Worm (Caenorhabditis elegans) whole organism, L1 larva: Measurements from ENCODE around the gene C09B8.3.

ENCODE experiments used
- Y116A8C.19 ChIP-seq: sonication (generic microtip); optimal IDR thresholded peaks from 2 replicates; lab custom pipeline; 2016; ENCODE audit warnings: missing compliant biosample characterization, missing genetic modification characterization, borderline replicate concordance
- aha-1 ChIP-seq: fragments of 150-350 bp; optimal IDR thresholded peaks from 2 replicates; lab custom pipeline; 2014; ENCODE audit warnings: missing biosample characterization, missing genetic modification characterization
- alr-1 ChIP-seq: fragments of 200-800 bp; sonication (Bioruptor generic); optimal IDR thresholded peaks from 2 replicates; lab custom pipeline; 2018; ENCODE audit warnings: borderline replicate concordance, mild to moderate bottlenecking, missing genetic modification characterization, missing compliant biosample characterization
- blmp-1 ChIP-seq: fragments of 150-350 bp; optimal IDR thresholded peaks from 2 replicates; lab custom pipeline; 2014; ENCODE audit warnings: missing biosample characterization, missing genetic modification characterization
- ceh-63 ChIP-seq: fragments of 200-800 bp; sonication (Bioruptor generic); optimal IDR thresholded peaks from 2 replicates; lab custom pipeline; 2018; ENCODE audit warnings: mild to moderate bottlenecking, missing genetic modification characterization, missing compliant biosample characterization
- ceh-8 ChIP-seq: fragments of 200-800 bp; sonication (Bioruptor generic); optimal IDR thresholded peaks from 2 replicates; lab custom pipeline; 2018; ENCODE audit warnings: mild to moderate bottlenecking, missing genetic modification characterization, moderate library complexity, missing compliant biosample characterization
- ceh-90 ChIP-seq: sonication (generic microtip); optimal IDR thresholded peaks from 2 replicates; lab custom pipeline; 2016; ENCODE audit warnings: missing genetic modification characterization, missing compliant biosample characterization
- dsc-1 ChIP-seq: sonication (generic microtip); optimal IDR thresholded peaks from 2 replicates; lab custom pipeline; 2016; ENCODE audit warnings: mild to moderate bottlenecking, missing genetic modification characterization, missing compliant biosample characterization
- efl-1 ChIP-seq, 4 experiments: fragments of 150-350 bp; optimal IDR thresholded peaks in 3 of 4; peaks in 1 of 4; 1 replicate in 1 of 4; 2 replicates in 3 of 4; lab custom pipeline; 2014; ENCODE audit warnings: missing biosample characterization in 2 of 4, missing genetic modification characterization in 2 of 4, missing genetic modification reagents in 2 of 4
- egl-27 ChIP-seq, 2 experiments: fragments of 150-350 bp in 1 of 2; sonication (generic microtip); optimal IDR thresholded peaks; 3 replicates each; lab custom pipeline; 2017 to 2018; ENCODE audit warnings: missing biosample characterization in 2 of 2, missing genetic modification characterization in 2 of 2, missing genetic modification reagents in 2 of 2
- elt-2 ChIP-seq: sonication (generic microtip); optimal IDR thresholded peaks from 2 replicates; lab custom pipeline; 2016; ENCODE audit warnings: missing genetic modification characterization, mild to moderate bottlenecking, inconsistent platforms, missing compliant biosample characterization, missing genetic modification reagents
- elt-3 ChIP-seq, 6 experiments: fragments of 150-350 bp in 1 of 6; sonication (generic microtip); optimal IDR thresholded peaks; 2 replicates each; lab custom pipeline; 2017 to 2018; ENCODE audit warnings: missing biosample characterization in 6 of 6, missing genetic modification characterization in 6 of 6, inconsistent platforms in 1 of 6
- ets-5 ChIP-seq: fragments of 200-800 bp; sonication (Bioruptor generic); IDR thresholded peaks from 2 replicates; pipeline ENCODE4 v1.3.6; 2022; ENCODE audit warnings: missing genetic modification characterization, missing compliant biosample characterization
- fkh-4 ChIP-seq: sonication (generic microtip); optimal IDR thresholded peaks from 2 replicates; lab custom pipeline; 2016; ENCODE audit warnings: missing compliant biosample characterization, missing genetic modification characterization, borderline replicate concordance
- fkh-8 ChIP-seq: sonication (generic microtip); optimal IDR thresholded peaks from 2 replicates; lab custom pipeline; 2016; ENCODE audit warnings: mild to moderate bottlenecking, missing genetic modification characterization, missing compliant biosample characterization
- grh-1 ChIP-seq: fragments of 200-800 bp; sonication (Bioruptor generic); IDR thresholded peaks from 2 replicates; pipeline ENCODE4 v1.3.6; 2022; ENCODE audit warnings: missing genetic modification reagents, missing genetic modification characterization, missing compliant biosample characterization
- hlh-4 ChIP-seq: sonication (generic microtip); optimal IDR thresholded peaks from 2 replicates; lab custom pipeline; 2016; ENCODE audit warnings: mild to moderate bottlenecking, missing genetic modification characterization, missing compliant biosample characterization
- hpl-2 ChIP-seq: fragments of 150-350 bp; optimal IDR thresholded peaks from 2 replicates; lab custom pipeline; 2014; ENCODE audit warnings: missing biosample characterization, missing genetic modification reagents, missing genetic modification characterization
- lin-13 ChIP-seq: fragments of 150-350 bp; optimal IDR thresholded peaks from 2 replicates; lab custom pipeline; 2014; ENCODE audit warnings: missing biosample characterization, missing genetic modification reagents, missing genetic modification characterization
- lin-14 ChIP-seq: fragments of 200-800 bp; sonication (Bioruptor generic); optimal IDR thresholded peaks from 2 replicates; lab custom pipeline; 2018; ENCODE audit warnings: mild to moderate bottlenecking, missing genetic modification characterization, moderate library complexity, missing compliant biosample characterization
- lin-39 ChIP-seq: fragments of 150-350 bp; optimal IDR thresholded peaks from 2 replicates; lab custom pipeline; 2014; ENCODE audit warnings: missing biosample characterization, missing genetic modification reagents, missing genetic modification characterization
- lir-3 ChIP-seq: sonication (generic microtip); optimal IDR thresholded peaks from 2 replicates; lab custom pipeline; 2016; ENCODE audit warnings: mild to moderate bottlenecking, missing genetic modification characterization, moderate library complexity, missing compliant biosample characterization; ENCODE audit not compliant: poor library complexity
- mab-9 ChIP-seq: fragments of 200-800 bp; sonication (Bioruptor generic); IDR thresholded peaks from 2 replicates; pipeline ENCODE4 v1.3.6; 2022; ENCODE audit warnings: missing genetic modification reagents, missing genetic modification characterization, missing compliant biosample characterization
- mdl-1 ChIP-seq, 2 experiments: fragments of 150-350 bp; optimal IDR thresholded peaks; 2 replicates each; lab custom pipeline; 2014 to 2017; ENCODE audit warnings: missing biosample characterization in 2 of 2, missing genetic modification characterization in 2 of 2, inconsistent platforms in 1 of 2
- nhr-11 ChIP-seq: fragments of 150-350 bp; optimal IDR thresholded peaks from 2 replicates; lab custom pipeline; 2014; ENCODE audit warnings: missing biosample characterization, missing genetic modification characterization
- nhr-19 ChIP-seq: fragments of 200-800 bp; sonication (Bioruptor generic); conservative IDR thresholded peaks from 2 replicates; pipeline ENCODE4 v1.3.6; 2022; ENCODE audit warnings: missing genetic modification characterization, missing compliant biosample characterization
- nhr-20 ChIP-seq: sonication (generic microtip); optimal IDR thresholded peaks from 2 replicates; lab custom pipeline; 2016; ENCODE audit warnings: mild to moderate bottlenecking, missing genetic modification characterization, missing compliant biosample characterization
- nhr-47 ChIP-seq: sonication (generic microtip); optimal IDR thresholded peaks from 2 replicates; lab custom pipeline; 2016; ENCODE audit warnings: mild to moderate bottlenecking, missing genetic modification characterization, moderate library complexity, missing compliant biosample characterization
- nhr-71 ChIP-seq: sonication (generic microtip); optimal IDR thresholded peaks from 2 replicates; lab custom pipeline; 2016; ENCODE audit warnings: mild to moderate bottlenecking, missing genetic modification characterization, moderate library complexity, missing compliant biosample characterization
- nhr-76 ChIP-seq: sonication (generic microtip); optimal IDR thresholded peaks from 2 replicates; lab custom pipeline; 2017; ENCODE audit warnings: missing biosample characterization, missing genetic modification characterization
- nhr-85 ChIP-seq: sonication (generic microtip); peaks from one replicate; lab custom pipeline; 2016; ENCODE audit warnings: missing genetic modification characterization, inconsistent platforms, missing compliant biosample characterization
- nhr-90 ChIP-seq: sonication (generic microtip); optimal IDR thresholded peaks from 2 replicates; lab custom pipeline; 2016; ENCODE audit warnings: mild to moderate bottlenecking, missing genetic modification characterization, missing compliant biosample characterization; ENCODE audit not compliant: poor library complexity
- pqm-1 ChIP-seq: sonication (generic microtip); optimal IDR thresholded peaks from 3 replicates; lab custom pipeline; 2017; ENCODE audit warnings: missing biosample characterization, missing genetic modification characterization
- rnt-1 ChIP-seq: sonication (generic microtip); optimal IDR thresholded peaks from 2 replicates; lab custom pipeline; 2016; ENCODE audit warnings: mild to moderate bottlenecking, missing genetic modification characterization, moderate library complexity, missing compliant biosample characterization
- skn-1 ChIP-seq: fragments of 150-350 bp; optimal IDR thresholded peaks from 2 replicates; lab custom pipeline; 2014; ENCODE audit warnings: missing biosample characterization, missing genetic modification characterization
- snpc-4 ChIP-seq: fragments of 150-350 bp; optimal IDR thresholded peaks from 2 replicates; lab custom pipeline; 2014; ENCODE audit warnings: missing biosample characterization, missing genetic modification characterization
- sptf-1 ChIP-seq: fragments of 150-350 bp; optimal IDR thresholded peaks from 2 replicates; lab custom pipeline; 2014; ENCODE audit warnings: missing biosample characterization, missing genetic modification characterization
- sup-37 ChIP-seq: fragments of 200-800 bp; sonication (Bioruptor generic); optimal IDR thresholded peaks from 2 replicates; lab custom pipeline; 2018; ENCODE audit warnings: mild to moderate bottlenecking, missing genetic modification characterization, missing compliant biosample characterization
- tbx-2 ChIP-seq: sonication (generic microtip); optimal IDR thresholded peaks from 2 replicates; lab custom pipeline; 2016; ENCODE audit warnings: missing genetic modification characterization, missing compliant biosample characterization
- tlp-1 ChIP-seq: fragments of 150-350 bp; optimal IDR thresholded peaks from 2 replicates; lab custom pipeline; 2014; ENCODE audit warnings: missing biosample characterization, missing genetic modification characterization
- unc-62 ChIP-seq: fragments of 150-350 bp; optimal IDR thresholded peaks from 2 replicates; lab custom pipeline; 2014; ENCODE audit warnings: missing biosample characterization, missing genetic modification reagents, missing genetic modification characterization
- unc-98 ChIP-seq: fragments of 200-800 bp; sonication (Bioruptor generic); IDR thresholded peaks from 2 replicates; pipeline ENCODE4 v1.3.6; 2022; ENCODE audit warnings: missing genetic modification characterization, missing compliant biosample characterization
- zag-1 ChIP-seq: fragments of 150-350 bp; optimal IDR thresholded peaks from 2 replicates; lab custom pipeline; 2014; ENCODE audit warnings: missing biosample characterization, missing genetic modification characterization

The C09B8.3 gene

ce11 chrX:6041094-6041441 is 30.6 kb upstream of the C09B8.3 start:
- TF ChIP-seq elt-2: peak; percentile 27
- peak; percentile 5 for TF ChIP-seq blmp-1 (tag; lab: Kevin White, UChicago)
- TF ChIP-seq egl-27 (tag; optimal IDR thresholded peaks at IDR 0.05; lab: Kevin White, UChicago): no peak

DNA sequence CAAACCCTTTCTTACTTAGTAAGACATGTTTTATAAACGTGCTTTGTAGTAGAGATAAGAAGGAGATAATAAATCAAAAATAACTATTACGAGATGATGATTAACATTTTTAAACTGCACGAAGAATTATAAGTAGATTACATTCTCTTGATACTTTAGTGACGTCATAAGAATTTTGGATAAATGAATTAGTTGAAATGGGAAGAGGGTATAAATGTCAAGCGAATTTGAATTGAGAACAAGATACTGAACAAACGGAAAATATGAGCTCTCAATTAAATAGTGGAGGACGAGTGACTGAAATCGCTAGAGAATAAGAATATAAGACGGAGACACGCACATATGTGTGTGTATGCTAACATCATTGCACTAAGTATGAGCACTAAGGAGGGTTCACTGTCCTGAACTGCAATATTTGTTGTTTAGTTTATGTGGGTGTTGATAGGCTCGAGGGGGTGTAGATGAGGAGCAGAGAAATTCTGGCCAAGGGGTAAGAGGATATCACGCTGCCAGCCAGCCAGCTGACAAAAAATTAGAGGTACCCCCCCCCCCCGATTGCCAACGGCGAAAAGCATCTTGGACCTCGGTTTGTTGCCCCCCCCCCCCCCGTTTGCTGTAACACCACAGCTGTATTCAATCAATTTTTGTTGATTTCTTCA is 30.1 kb upstream of the C09B8.3 start:
- TF ChIP-seq nhr-20 (peak; percentile 31), nhr-71 (peak; percentile 36), fkh-4 (tag; lab: Kevin White, UChicago) (peak; percentile 11), blmp-1 (tag; lab: Kevin White, UChicago) (no peak), lin-14 (GFP tag; lab: Kevin White, UChicago) (peak; percentile 68), nhr-47 (tag; lab: Kevin White, UChicago) (peak; percentile 10), rnt-1 (tag; lab: Kevin White, UChicago) (peak; percentile 35), sup-37 (GFP tag; lab: Kevin White, UChicago) (no peak), nhr-85 (tag; lab: Kevin White, UChicago) (peak; percentile 51), ceh-90 (no peak), elt-3 (tag; optimal IDR thresholded peaks at IDR 0.05; lab: Kevin White, UChicago) (peak in 2 of 6 experiments; percentile 16 to 51), nhr-90 (tag; lab: Kevin White, UChicago) (peak; percentile 11), hlh-4 (no peak), zag-1 (tag; lab: Kevin White, UChicago) (peak; percentile 9), dsc-1 (tag; lab: Kevin White, UChicago) (peak; percentile 55)

DNA sequence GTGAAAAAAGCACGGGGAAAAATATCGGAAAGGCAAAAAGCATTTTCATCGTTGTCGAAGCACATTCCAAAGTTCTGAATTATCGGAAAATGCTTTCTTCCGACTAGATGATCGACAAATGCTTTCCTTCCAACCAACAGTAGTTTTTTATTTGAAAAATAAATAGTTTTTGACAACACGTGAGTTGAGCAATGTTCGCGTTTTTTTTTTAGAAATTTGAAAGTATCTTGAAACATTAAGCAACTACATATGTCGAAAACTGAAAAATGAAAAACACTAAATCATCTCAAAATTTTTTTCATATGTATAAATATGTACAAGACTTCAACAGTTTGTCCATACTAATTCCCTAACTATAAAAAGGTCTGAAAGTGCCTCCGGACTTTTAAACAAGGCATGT is 29.1 kb upstream of the C09B8.3 start, which contains the start of gene hsp-25:
hsp-25 (minus strand) TSS at position 101 of the 400 bp plus-strand sequence.
- TF ChIP-seq elt-2: no peak
- no peak for TF ChIP-seq snpc-4 (tag; lab: Kevin White, UChicago)
- TF ChIP-seq unc-62 (GFP tag; lab: Kevin White, UChicago): no peak
- no peak for TF ChIP-seq fkh-8 (tag; lab: Kevin White, UChicago)
- no peak for TF ChIP-seq lir-3 (tag; lab: Kevin White, UChicago)
- no peak for TF ChIP-seq skn-1 (tag; lab: Kevin White, UChicago)
- no peak for TF ChIP-seq hpl-2 (GFP tag; lab: Kevin White, UChicago)

DNA sequence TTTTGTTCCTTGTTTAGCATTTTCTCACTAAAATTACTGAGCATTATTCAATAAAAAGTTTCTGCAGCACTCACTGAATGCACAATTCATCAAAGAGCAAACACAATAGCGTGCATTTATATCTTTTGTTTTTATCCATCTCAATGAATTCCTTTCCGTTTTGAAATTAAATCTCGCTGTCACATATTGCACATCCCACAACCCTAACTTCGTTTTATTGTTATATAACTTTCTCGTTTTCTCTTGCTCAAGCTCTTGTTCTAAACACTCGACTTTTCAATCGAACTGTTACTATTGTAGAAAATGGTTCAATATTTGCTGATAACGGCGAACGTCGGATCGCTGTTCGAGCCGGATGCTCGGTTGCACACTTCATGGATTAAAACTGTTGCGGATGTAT is 20.7 kb upstream of the C09B8.3 start, which contains the start of gene ipp-5:
ipp-5 (plus strand) TSS at position 301 of the 400 bp plus-strand sequence.
- no peak for TF ChIP-seq efl-1 (optimal IDR thresholded peaks at IDR 0.05; lab: Kevin White, UChicago)
- no peak for TF ChIP-seq efl-1 (GFP tag; optimal IDR thresholded peaks at IDR 0.05 in 1 of 2; lab: Kevin White, UChicago)

DNA sequence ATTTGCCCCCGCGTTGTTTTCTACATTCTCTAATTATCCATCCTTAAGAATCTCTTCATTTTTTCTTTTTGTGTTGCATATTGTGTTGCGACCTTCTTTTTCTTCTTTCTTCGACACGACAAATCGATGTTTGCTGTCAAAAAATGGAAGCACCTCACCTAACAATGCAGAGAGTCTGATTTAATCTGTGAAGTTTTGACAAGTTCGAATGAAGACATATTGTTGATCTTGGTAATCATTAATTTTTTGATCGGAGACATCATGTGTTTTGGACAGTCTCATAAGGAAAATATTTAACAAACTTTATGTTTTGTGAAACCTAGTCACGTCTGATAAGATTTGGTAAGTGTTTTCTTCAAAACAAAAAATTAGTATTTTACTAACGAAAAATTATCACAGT is 18.6 kb upstream of the C09B8.3 start:
- TF ChIP-seq ceh-63 (GFP tag; lab: Kevin White, UChicago) (no peak), alr-1 (tag; lab: Kevin White, UChicago) (no peak), Y116A8C.19 (tag; lab: Kevin White, UChicago) (no peak), lin-13 (GFP tag; lab: Kevin White, UChicago) (no peak), lin-39 (tag; lab: Kevin White, UChicago) (no peak), mdl-1 (tag; optimal IDR thresholded peaks at IDR 0.05; lab: Kevin White, UChicago) (no peak), tlp-1 (tag; lab: Kevin White, UChicago) (no peak), unc-62 (GFP tag; lab: Kevin White, UChicago) (no peak), unc-98 (GFP tag; lab: Robert Waterston, UW) (no peak), ets-5 (no peak), nhr-19 (GFP tag; lab: Robert Waterston, UW) (no peak), pqm-1 (tag; lab: Kevin White, UChicago) (no peak), aha-1 (tag; lab: Kevin White, UChicago) (no peak), nhr-76 (no peak), mab-9 (GFP tag; lab: Robert Waterston, UW) (no peak), skn-1 (tag; lab: Kevin White, UChicago) (no peak), nhr-85 (tag; lab: Kevin White, UChicago) (peak; percentile 84), sup-37 (GFP tag; lab: Kevin White, UChicago) (no peak), sptf-1 (no peak), grh-1 (GFP tag; lab: Robert Waterston, UW) (no peak), nhr-11 (tag; lab: Kevin White, UChicago) (no peak), ceh-90 (no peak), efl-1 (optimal IDR thresholded peaks at IDR 0.05; lab: Kevin White, UChicago) (no peak), efl-1 (GFP tag; optimal IDR thresholded peaks at IDR 0.05 in 1 of 2; lab: Kevin White, UChicago) (no peak), tbx-2 (tag; lab: Kevin White, UChicago) (no peak), ceh-8 (no peak)
